Worm (Caenorhabditis elegans) whole organism, L3 larva: ENCODE measurements around the gene ndx-9.

Experiments used
- R02D3.7 ChIP-seq: fragments of 150-350 bp; optimal IDR thresholded peaks from 2 replicates; lab custom pipeline; 2014; ENCODE audit warnings: missing biosample characterization, missing genetic modification characterization
- ZK546.5 ChIP-seq: sonication (generic microtip); optimal IDR thresholded peaks from 2 replicates; lab custom pipeline; 2017; ENCODE audit warnings: missing biosample characterization, missing genetic modification characterization
- aly-2 ChIP-seq: fragments of 150-350 bp; optimal IDR thresholded peaks from 2 replicates; lab custom pipeline; 2014; ENCODE audit warnings: missing biosample characterization, missing genetic modification characterization
- ama-1 ChIP-seq: fragments of 150-350 bp; optimal IDR thresholded peaks from 2 replicates; lab custom pipeline; 2018
- ceh-28 ChIP-seq: fragments of 150-350 bp; optimal IDR thresholded peaks from 2 replicates; lab custom pipeline; 2014; ENCODE audit warnings: missing biosample characterization, missing genetic modification reagents, missing genetic modification characterization
- ceh-9 ChIP-seq: sonication (generic microtip); optimal IDR thresholded peaks from 2 replicates; lab custom pipeline; 2018; ENCODE audit warnings: missing biosample characterization, missing genetic modification characterization
- daf-12 ChIP-seq: fragments of 150-350 bp; optimal IDR thresholded peaks from 2 replicates; lab custom pipeline; 2014; ENCODE audit warnings: missing biosample characterization, missing genetic modification reagents, missing genetic modification characterization
- egl-27 ChIP-seq: sonication (generic microtip); optimal IDR thresholded peaks from 4 replicates; lab custom pipeline; 2017; ENCODE audit warnings: missing biosample characterization, missing genetic modification reagents, missing genetic modification characterization
- elt-1 ChIP-seq: fragments of 150-350 bp; optimal IDR thresholded peaks from 2 replicates; lab custom pipeline; 2014; ENCODE audit warnings: missing biosample characterization, missing genetic modification characterization
- elt-2 ChIP-seq: sonication (generic microtip); optimal IDR thresholded peaks from 2 replicates; lab custom pipeline; 2016; ENCODE audit warnings: missing genetic modification reagents, mild to moderate bottlenecking, missing genetic modification characterization, missing compliant biosample characterization
- elt-3 ChIP-seq, 3 experiments: fragments of 150-350 bp in 1 of 3; sonication (generic microtip) in 2 of 3; optimal IDR thresholded peaks; 2 replicates in 2 of 3; 4 replicates in 1 of 3; lab custom pipeline; 2014 to 2017; ENCODE audit warnings: missing biosample characterization in 3 of 3, missing genetic modification characterization in 3 of 3
- eor-1 ChIP-seq, 2 experiments: fragments of 150-350 bp; optimal IDR thresholded peaks; 2 replicates each; lab custom pipeline; 2014 to 2018; ENCODE audit warnings: missing biosample characterization in 2 of 2, missing genetic modification characterization in 2 of 2
- fkh-2 ChIP-seq: fragments of 150-350 bp; optimal IDR thresholded peaks from 2 replicates; lab custom pipeline; 2014; ENCODE audit warnings: missing biosample characterization, missing genetic modification reagents, missing genetic modification characterization
- fos-1 ChIP-seq: fragments of 150-350 bp; optimal IDR thresholded peaks from 2 replicates; lab custom pipeline; 2014; ENCODE audit warnings: missing biosample characterization, missing genetic modification characterization
- hmg-11 ChIP-seq: sonication (generic microtip); optimal IDR thresholded peaks from 2 replicates; lab custom pipeline; 2016; ENCODE audit warnings: missing genetic modification characterization, missing compliant biosample characterization
- jun-1 ChIP-seq: fragments of 150-350 bp; optimal IDR thresholded peaks from 2 replicates; lab custom pipeline; 2014; ENCODE audit warnings: missing biosample characterization, missing genetic modification reagents, missing genetic modification characterization
- lin-15B ChIP-seq: fragments of 150-350 bp; optimal IDR thresholded peaks from 2 replicates; lab custom pipeline; 2014; ENCODE audit warnings: missing biosample characterization, missing genetic modification characterization
- lin-39 ChIP-seq: fragments of 150-350 bp; optimal IDR thresholded peaks from 2 replicates; lab custom pipeline; 2018; ENCODE audit warnings: missing biosample characterization, missing genetic modification reagents, missing genetic modification characterization
- mdl-1 ChIP-seq: fragments of 150-350 bp; optimal IDR thresholded peaks from 2 replicates; lab custom pipeline; 2014; ENCODE audit warnings: missing biosample characterization, missing genetic modification characterization
- mml-1 ChIP-seq: fragments of 150-350 bp; sonication (generic microtip); optimal IDR thresholded peaks from 3 replicates; lab custom pipeline; 2014; ENCODE audit warnings: missing biosample characterization, missing genetic modification characterization
- nfya-1 ChIP-seq: sonication (generic microtip); optimal IDR thresholded peaks from 2 replicates; lab custom pipeline; 2017; ENCODE audit warnings: missing genetic modification characterization, mild to moderate bottlenecking, missing compliant biosample characterization, antibody characterized with exemption, moderate library complexity; ENCODE audit not compliant: insufficient read depth
- nhr-11 ChIP-seq: fragments of 150-350 bp; optimal IDR thresholded peaks from 2 replicates; lab custom pipeline; 2014; ENCODE audit warnings: missing biosample characterization, missing genetic modification characterization
- nhr-23 ChIP-seq: fragments of 150-350 bp; optimal IDR thresholded peaks from 2 replicates; lab custom pipeline; 2014; ENCODE audit warnings: missing biosample characterization, missing genetic modification reagents, missing genetic modification characterization
- nhr-25 ChIP-seq: sonication (generic microtip); optimal IDR thresholded peaks from 2 replicates; lab custom pipeline; 2017; ENCODE audit warnings: missing biosample characterization, missing genetic modification characterization
- nhr-43 ChIP-seq: sonication (generic microtip); optimal IDR thresholded peaks from 2 replicates; lab custom pipeline; 2016; ENCODE audit warnings: mild to moderate bottlenecking, missing genetic modification characterization, missing compliant biosample characterization; ENCODE audit not compliant: poor library complexity, severe bottlenecking
- nhr-77 ChIP-seq: fragments of 150-350 bp; optimal IDR thresholded peaks from 2 replicates; lab custom pipeline; 2014; ENCODE audit warnings: missing biosample characterization, missing genetic modification characterization
- pha-4 ChIP-seq: fragments of 150-350 bp; optimal IDR thresholded peaks from 2 replicates; lab custom pipeline; 2014; ENCODE audit warnings: missing biosample characterization, missing genetic modification reagents, missing genetic modification characterization
- pqm-1 ChIP-seq: fragments of 150-350 bp; optimal IDR thresholded peaks from 2 replicates; lab custom pipeline; 2017; ENCODE audit warnings: missing biosample characterization, missing genetic modification characterization, inconsistent platforms
- snpc-4 ChIP-seq: fragments of 150-350 bp; optimal IDR thresholded peaks from 2 replicates; lab custom pipeline; 2014; ENCODE audit warnings: missing biosample characterization, missing genetic modification characterization
- tbx-2 ChIP-seq: sonication (generic microtip); optimal IDR thresholded peaks from 2 replicates; lab custom pipeline; 2016; ENCODE audit warnings: mild to moderate bottlenecking, missing genetic modification characterization, missing compliant biosample characterization
- unc-39 ChIP-seq: sonication (generic microtip); optimal IDR thresholded peaks from 4 replicates; lab custom pipeline; 2017; ENCODE audit warnings: missing biosample characterization, missing genetic modification characterization
- unc-62 ChIP-seq: fragments of 150-350 bp; sonication (generic microtip); optimal IDR thresholded peaks from 4 replicates; lab custom pipeline; 2014; ENCODE audit warnings: missing biosample characterization, missing genetic modification reagents, missing genetic modification characterization
- zag-1 ChIP-seq: fragments of 150-350 bp; optimal IDR thresholded peaks from 2 replicates; lab custom pipeline; 2014; ENCODE audit warnings: missing biosample characterization, missing genetic modification characterization
- ztf-4 ChIP-seq: fragments of 150-350 bp; optimal IDR thresholded peaks from 2 replicates; lab custom pipeline; 2014; ENCODE audit warnings: missing biosample characterization, missing genetic modification characterization

Gene ndx-9

DNA sequence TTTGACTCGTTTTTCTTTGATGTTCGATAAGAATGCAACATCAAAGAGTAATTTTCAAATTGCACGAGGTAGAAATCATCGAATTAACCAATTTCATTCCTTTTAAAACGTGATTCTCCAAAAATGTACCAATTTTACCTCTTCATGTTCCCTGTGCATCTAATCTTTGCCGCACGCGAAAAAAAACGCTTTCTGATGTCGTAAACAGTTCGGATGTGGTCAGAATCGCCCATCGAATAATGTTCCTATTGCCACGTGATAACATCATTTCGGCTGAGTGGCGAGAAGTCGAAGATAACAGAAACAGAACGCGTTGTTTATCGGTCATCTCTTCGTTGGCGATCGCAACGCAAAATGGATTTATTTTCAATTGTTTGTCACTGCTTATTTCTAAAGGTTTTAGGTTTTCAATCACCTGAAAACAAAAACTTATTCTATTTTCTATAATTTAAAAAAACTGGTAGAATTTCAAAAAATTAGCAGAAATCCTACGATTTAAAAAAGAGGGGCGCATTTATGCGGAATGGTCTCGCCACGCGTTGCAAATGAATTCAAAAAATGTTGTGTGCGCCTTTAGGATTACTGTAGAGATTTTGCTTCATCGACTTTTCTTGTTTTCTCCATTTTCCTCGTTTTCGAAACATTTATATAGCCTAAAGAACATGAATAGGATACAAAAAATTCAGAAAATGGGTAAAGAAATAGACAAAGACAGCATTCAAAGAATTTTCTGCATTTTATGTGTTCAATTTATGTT, 9.9 kb upstream of the ndx-9 start, which contains the start of gene mogs-1:
TSS of gene mogs-1 (minus strand) at position 417 of the 757 bp plus-strand sequence.
- no peak for TF ChIP-seq ceh-9 (tag; lab: Kevin White, UChicago)
- no peak for TF ChIP-seq unc-62 (GFP tag; lab: Kevin White, UChicago)
- TF ChIP-seq hmg-11 (tag; lab: Kevin White, UChicago): peak; percentile 21
- TF ChIP-seq nhr-43 (tag; lab: Kevin White, UChicago): peak; percentile 60
- peak; percentile 72 for TF ChIP-seq nhr-23
- peak; percentile 17 for TF ChIP-seq jun-1 (tag; lab: Kevin White, UChicago)
- no peak for TF ChIP-seq mdl-1
- no peak for TF ChIP-seq ceh-28 (tag; lab: Kevin White, UChicago)
- no peak for TF ChIP-seq egl-27
- peak; percentile 53 for TF ChIP-seq nhr-25 (tag; lab: Kevin White, UChicago)
- TF ChIP-seq nfya-1 (tag; lab: Kevin White, UChicago): no peak
- no peak for TF ChIP-seq ztf-4 (tag; lab: Kevin White, UChicago)
- TF ChIP-seq elt-2 (tag; lab: Kevin White, UChicago): peak; percentile 50
- TF ChIP-seq elt-1 (tag; lab: Kevin White, UChicago): peak; percentile 17
- TF ChIP-seq lin-15B (tag; lab: Kevin White, UChicago): no peak
- TF ChIP-seq elt-3 (tag; optimal IDR thresholded peaks at IDR 0.05; lab: Kevin White, UChicago): no peak

DNA sequence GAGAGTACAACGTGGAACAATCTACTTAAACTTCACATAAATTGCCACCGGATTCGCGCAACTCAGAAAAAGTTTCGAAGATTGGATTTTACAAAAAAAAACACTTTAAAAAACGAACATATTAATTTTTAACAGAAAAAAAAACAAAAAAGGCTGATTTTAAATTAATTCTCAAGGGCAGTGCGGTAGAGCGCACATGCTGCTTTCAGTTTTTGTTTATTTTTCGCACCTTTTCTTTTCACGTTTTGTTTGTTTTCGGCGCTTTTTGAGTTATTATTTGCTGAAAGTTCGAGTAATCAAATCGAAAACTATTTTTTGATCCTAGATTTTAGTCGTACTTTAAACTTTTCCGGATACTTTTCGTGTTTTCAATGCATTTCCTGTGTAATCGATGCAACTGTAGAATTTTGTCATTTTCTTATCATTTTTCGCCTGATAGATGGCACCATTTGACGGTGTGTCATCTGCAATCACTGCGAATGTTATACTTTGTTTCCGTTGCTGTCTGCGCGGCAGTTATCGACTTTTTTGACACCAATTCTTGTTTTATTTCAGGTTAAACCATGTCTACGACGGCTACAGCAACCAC, 8.2 kb upstream of the ndx-9 start, which contains the start of gene F13H10.8:
TSS of gene F13H10.8 (plus strand) at position 556 of the 589 bp plus-strand sequence.
- peak; percentile 3 for TF ChIP-seq pqm-1 (tag; lab: Kevin White, UChicago)
- TF ChIP-seq pha-4: peak; percentile 93
- TF ChIP-seq hmg-11 (tag; lab: Kevin White, UChicago): peak; percentile 58
- peak; percentile 25 for TF ChIP-seq lin-15B (tag; lab: Kevin White, UChicago)
- TF ChIP-seq daf-12: no peak
- no peak for TF ChIP-seq nhr-77
- no peak for TF ChIP-seq jun-1 (tag; lab: Kevin White, UChicago)
- TF ChIP-seq nhr-25 (tag; lab: Kevin White, UChicago): peak; percentile 21
- peak; percentile 31 for TF ChIP-seq nfya-1 (tag; lab: Kevin White, UChicago)
- peak; percentile 76 for TF ChIP-seq elt-2 (tag; lab: Kevin White, UChicago)
- peak; percentile 28 for TF ChIP-seq snpc-4 (tag; lab: Kevin White, UChicago)
- TF ChIP-seq, all 47 proteins: peak for 8

DNA sequence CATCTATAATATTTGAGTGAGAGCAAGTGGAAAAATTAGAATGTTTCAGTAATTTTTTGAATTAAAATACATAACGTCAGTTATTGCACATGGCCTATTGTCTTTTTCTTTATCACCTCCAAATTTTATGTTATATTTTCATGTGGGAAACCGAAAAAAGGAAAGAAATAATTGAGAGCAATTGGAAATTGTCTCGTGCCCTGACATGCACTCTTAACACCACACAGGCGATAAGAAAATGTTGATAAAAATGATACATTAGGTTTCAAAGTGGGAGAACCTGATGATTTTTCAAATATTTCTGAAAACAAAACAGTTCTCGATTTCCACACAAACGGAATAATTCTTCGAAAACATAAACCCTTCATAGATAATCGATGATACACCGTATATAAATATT, 4.1 kb upstream of the ndx-9 start, which contains the start of gene F13H10.3:
TSS of gene F13H10.3 (minus strand) at position 73 of the 400 bp plus-strand sequence.
- TF ChIP-seq pqm-1 (tag; lab: Kevin White, UChicago): peak; percentile 66
- TF ChIP-seq ceh-9 (tag; lab: Kevin White, UChicago): no peak
- no peak for TF ChIP-seq ama-1 (lab: Kevin White, UChicago)
- TF ChIP-seq nfya-1 (tag; lab: Kevin White, UChicago): no peak
- TF ChIP-seq eor-1 (tag; optimal IDR thresholded peaks at IDR 0.05; lab: Kevin White, UChicago): no peak
- TF ChIP-seq tbx-2 (tag; lab: Kevin White, UChicago): no peak
- TF ChIP-seq elt-2 (tag; lab: Kevin White, UChicago): peak; percentile 86

DNA sequence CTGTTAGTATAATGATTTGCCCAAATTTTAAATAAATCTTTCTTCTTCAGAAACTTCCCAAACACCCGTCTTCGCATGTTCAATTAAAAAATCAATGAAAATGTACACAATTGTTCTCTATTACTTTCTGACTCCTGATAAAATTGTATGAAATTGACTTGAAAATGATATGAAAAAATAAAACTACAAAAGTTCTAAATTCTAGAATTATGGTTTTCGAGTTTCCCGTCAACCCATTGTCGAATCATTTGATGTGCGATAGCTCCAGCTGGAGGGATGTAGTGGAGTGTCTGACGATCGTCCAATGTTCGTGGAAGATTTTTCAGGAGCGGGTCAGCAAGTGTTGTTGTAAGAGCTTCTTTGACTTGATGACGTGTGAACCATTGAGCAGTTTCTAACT, 1.9 kb downstream of the ndx-9 start:
- TF ChIP-seq ama-1 (lab: Kevin White, UChicago) (no peak), ceh-9 (tag; lab: Kevin White, UChicago) (no peak), lin-39 (tag; lab: Kevin White, UChicago) (no peak), nhr-23 (no peak), lin-15B (tag; lab: Kevin White, UChicago) (no peak), aly-2 (no peak)

DNA sequence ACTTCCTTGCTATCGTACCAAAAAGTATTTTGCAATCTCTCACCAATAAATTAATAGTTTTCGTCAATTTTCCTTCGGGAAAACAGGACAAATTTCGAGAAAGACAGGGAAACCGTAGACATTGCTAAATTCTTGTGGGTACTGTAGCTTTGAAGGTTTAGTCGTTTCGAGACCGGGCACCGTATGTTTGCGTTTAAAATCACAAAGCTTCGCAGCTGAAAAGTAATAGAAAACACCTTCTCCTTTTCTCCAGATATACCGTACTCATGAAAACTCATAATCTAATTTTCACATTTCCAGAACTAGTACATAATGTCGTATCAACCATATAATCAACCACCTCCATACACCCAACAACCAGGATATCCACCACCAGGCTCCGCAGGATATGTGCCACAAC, 2.8 kb downstream of the ndx-9 start, which contains the start of gene F13H10.6:
TSS of gene F13H10.6 (plus strand) at position 301 of the 400 bp plus-strand sequence.
- TF ChIP-seq fkh-2 (tag; lab: Kevin White, UChicago) (no peak), fos-1 (tag; lab: Kevin White, UChicago) (no peak), R02D3.7 (no peak), elt-1 (tag; lab: Kevin White, UChicago) (no peak), nhr-11 (tag; lab: Kevin White, UChicago) (no peak), nhr-77 (no peak), snpc-4 (tag; lab: Kevin White, UChicago) (no peak), daf-12 (no peak), ztf-4 (tag; lab: Kevin White, UChicago) (no peak), nhr-25 (tag; lab: Kevin White, UChicago) (no peak), pqm-1 (tag; lab: Kevin White, UChicago) (no peak), pha-4 (no peak), aly-2 (no peak), zag-1 (no peak), ZK546.5 (tag; lab: Kevin White, UChicago) (no peak), mml-1 (no peak), unc-39 (tag; lab: Kevin White, UChicago) (no peak), nhr-23 (no peak), nfya-1 (tag; lab: Kevin White, UChicago) (no peak), ceh-9 (tag; lab: Kevin White, UChicago) (no peak)
- TF ChIP-seq, all 47 proteins: peak for 0
